Fruit fly (Drosophila melanogaster): ENCODE measurements around the gene CG17211.

dm6 chr2L:12081118-12081665, 33.0 kb upstream of the CG17211 start:
- no peak for TF ChIP-seq inv (GFP tag; IDR thresholded peaks at IDR 0.05; ENCODE audit: partially characterized antibody)
- no peak for TF ChIP-seq HLH3B (GFP tag; IDR thresholded peaks at IDR 0.05)
- no peak for TF ChIP-seq CG4404 (GFP tag; IDR thresholded peaks at IDR 0.05)

All from whole organism, embryonic.